Fruit fly (Drosophila melanogaster): Measurements from ENCODE around the gene CG33689.
A peak's percentile ranks its signal among the peaks of the same experiment; 100 is the strongest.

Gene CG33689

DNA sequence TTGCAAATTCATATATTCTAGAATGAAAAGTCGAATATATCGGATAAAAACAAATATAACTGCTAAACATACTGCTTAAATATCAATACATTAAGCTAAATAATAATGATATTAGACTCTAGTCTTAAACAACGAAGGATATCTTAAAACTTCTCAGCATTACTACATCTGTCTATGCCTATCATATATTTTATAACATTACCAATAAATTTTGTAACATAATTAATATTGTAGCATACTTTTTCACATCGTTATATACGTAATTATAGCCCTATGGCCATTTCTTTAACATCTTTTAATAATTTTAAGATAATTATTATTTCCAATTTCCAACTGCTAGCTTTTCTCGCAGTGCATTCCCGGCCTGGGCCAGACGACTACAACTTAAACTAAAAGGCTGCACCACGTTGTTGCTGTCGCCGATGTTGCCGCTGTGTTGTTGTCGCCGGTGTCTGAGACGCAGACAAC, 27.2 kb upstream of the CG33689 start (continued):
- no peak for TF ChIP-seq CG3726 (GFP tag; IDR thresholded peaks at IDR 0.05)
- TF ChIP-seq wor (GFP tag; IDR thresholded peaks at IDR 0.05), result no peak
- no peak for TF ChIP-seq so (GFP tag; IDR thresholded peaks at IDR 0.05)
- TF ChIP-seq eyg (GFP tag; optimal IDR thresholded peaks at IDR 0.05), result no peak
- no peak for TF ChIP-seq CG13123 (GFP tag; optimal IDR thresholded peaks at IDR 0.05)
- peak; percentile 23 for TF ChIP-seq corto (GFP tag; optimal IDR thresholded peaks at IDR 0.05)
- no peak for TF ChIP-seq CG7963 (GFP tag; IDR thresholded peaks at IDR 0.05; ENCODE audit: partially characterized antibody)
- TF ChIP-seq vvl (GFP tag; IDR thresholded peaks at IDR 0.05), result no peak
- TF ChIP-seq prd (optimal IDR thresholded peaks at IDR 0.05), result no peak
- TF ChIP-seq prd (GFP tag; IDR thresholded peaks at IDR 0.05), result no peak
- TF ChIP-seq CG6689 (GFP tag; IDR thresholded peaks at IDR 0.05), result no peak
- no peak for TF ChIP-seq Hmx (GFP tag; optimal IDR thresholded peaks at IDR 0.05)
- no peak for TF ChIP-seq Doc3 (GFP tag; IDR thresholded peaks at IDR 0.05; ENCODE audit: partially characterized antibody)
- TF ChIP-seq insv (GFP tag; optimal IDR thresholded peaks at IDR 0.05), result no peak
- no peak for TF ChIP-seq B-H2 (GFP tag; optimal IDR thresholded peaks at IDR 0.05)
- no peak for TF ChIP-seq slou (GFP tag; optimal IDR thresholded peaks at IDR 0.05)
- TF ChIP-seq wdn (GFP tag; IDR thresholded peaks at IDR 0.05), result no peak
- TF ChIP-seq CG18011 (GFP tag; optimal IDR thresholded peaks at IDR 0.05), result no peak
- no peak for TF ChIP-seq CG16863 (GFP tag; optimal IDR thresholded peaks at IDR 0.05)
- no peak for TF ChIP-seq crc (GFP tag; optimal IDR thresholded peaks at IDR 0.05)
- no peak for TF ChIP-seq gt (GFP tag; IDR thresholded peaks at IDR 0.05)
- TF ChIP-seq oc (tag; optimal IDR thresholded peaks at IDR 0.05), result no peak
- no peak for TF ChIP-seq CG30020 (tag; optimal IDR thresholded peaks at IDR 0.05)
- no peak for TF ChIP-seq Ada2b (GFP tag; IDR thresholded peaks at IDR 0.05)
- no peak for TF ChIP-seq tap (tag; optimal IDR thresholded peaks at IDR 0.05)
- no peak for TF ChIP-seq CG9932 (GFP tag; IDR thresholded peaks at IDR 0.05)
- no peak for TF ChIP-seq lmd (GFP tag; IDR thresholded peaks at IDR 0.05)
- no peak for TF ChIP-seq br (optimal IDR thresholded peaks at IDR 0.05)
- TF ChIP-seq CTCF (GFP tag; optimal IDR thresholded peaks at IDR 0.05), result no peak
- TF ChIP-seq ato (GFP tag; IDR thresholded peaks at IDR 0.05; ENCODE audit: partially characterized antibody), result no peak
- peak; percentile 6 for TF ChIP-seq Nf-YC (tag; optimal IDR thresholded peaks at IDR 0.05)
- TF ChIP-seq Sox100B (GFP tag; optimal IDR thresholded peaks at IDR 0.05), result peak; percentile 59
- no peak for TF ChIP-seq NC2β (GFP tag; optimal IDR thresholded peaks at IDR 0.05)
- no peak for TF ChIP-seq al (GFP tag; IDR thresholded peaks at IDR 0.05)
- TF ChIP-seq scrt (GFP tag; optimal IDR thresholded peaks at IDR 0.05), result no peak
- TF ChIP-seq CG14710 (tag; optimal IDR thresholded peaks at IDR 0.05), result peak; percentile 36
- peak; percentile 3 for TF ChIP-seq ewg (GFP tag; optimal IDR thresholded peaks at IDR 0.05)
- no peak for TF ChIP-seq slp2 (GFP tag; optimal IDR thresholded peaks at IDR 0.05)
- TF ChIP-seq CG15073 (GFP tag; optimal IDR thresholded peaks at IDR 0.05), result no peak
- no peak for TF ChIP-seq CG10543 (GFP tag; optimal IDR thresholded peaks at IDR 0.05)
- no peak for TF ChIP-seq Neu2 (GFP tag; optimal IDR thresholded peaks at IDR 0.05; ENCODE audit: borderline replicate concordance)
- TF ChIP-seq lilli (GFP tag; optimal IDR thresholded peaks at IDR 0.05), result no peak
- TF ChIP-seq trem (tag; optimal IDR thresholded peaks at IDR 0.05), result peak; percentile 13
- TF ChIP-seq HLH4C (GFP tag; IDR thresholded peaks at IDR 0.05; ENCODE audit: partially characterized antibody), result no peak
- TF ChIP-seq GATAe (GFP tag; conservative IDR thresholded peaks at IDR 0.05), result no peak
- TF ChIP-seq CG32532 (GFP tag; IDR thresholded peaks at IDR 0.05), result no peak
- no peak for TF ChIP-seq fd64A (GFP tag; optimal IDR thresholded peaks at IDR 0.05)
- TF ChIP-seq chif (GFP tag; optimal IDR thresholded peaks at IDR 0.05), result no peak
- no peak for TF ChIP-seq CG13296 (GFP tag; optimal IDR thresholded peaks at IDR 0.05)
- TF ChIP-seq CG7786 (GFP tag; optimal IDR thresholded peaks at IDR 0.05), result no peak
- TF ChIP-seq CG3163 (GFP tag; optimal IDR thresholded peaks at IDR 0.05), result no peak
- no peak for TF ChIP-seq Ets97D (GFP tag; optimal IDR thresholded peaks at IDR 0.05)
- TF ChIP-seq CG10654 (GFP tag; optimal IDR thresholded peaks at IDR 0.05), result no peak
